Worm (Caenorhabditis elegans) whole organism, midembryonic: Measurements from ENCODE around the gene inx-8.

Experiments used
- T22C8.4 ChIP-seq: fragments of 200-800 bp; sonication (Bioruptor generic); IDR thresholded peaks from 2 replicates; pipeline ENCODE4 v1.3.6; 2022; ENCODE audit warnings: missing genetic modification characterization, missing compliant biosample characterization
- cog-1 ChIP-seq: sonication (generic microtip); optimal IDR thresholded peaks from 2 replicates; lab custom pipeline; 2016; ENCODE audit warnings: missing genetic modification characterization, missing compliant biosample characterization
- flt-1 ChIP-seq: fragments of 200-800 bp; sonication (Bioruptor generic); IDR thresholded peaks from 2 replicates; pipeline ENCODE4 v1.3.6; 2022; ENCODE audit warnings: missing genetic modification characterization, missing compliant biosample characterization
- klf-2 ChIP-seq: fragments of 200-800 bp; sonication (Bioruptor generic); conservative IDR thresholded peaks from 2 replicates; pipeline ENCODE4 v1.3.6; 2022; ENCODE audit warnings: missing genetic modification reagents, missing genetic modification characterization, missing compliant biosample characterization
- med-1 ChIP-seq: sonication (generic microtip); optimal IDR thresholded peaks from 2 replicates; lab custom pipeline; 2017; ENCODE audit warnings: missing genetic modification characterization, mild to moderate bottlenecking, missing compliant biosample characterization, antibody characterized with exemption, missing genetic modification reagents; ENCODE audit not compliant: insufficient read depth
- ref-1 ChIP-seq: fragments of 200-800 bp; sonication (Bioruptor generic); conservative IDR thresholded peaks from 2 replicates; pipeline ENCODE4 v1.3.6; 2022; ENCODE audit warnings: missing genetic modification reagents, missing genetic modification characterization, missing compliant biosample characterization
- tab-1 ChIP-seq: fragments of 200-800 bp; sonication (Bioruptor generic); IDR thresholded peaks from 2 replicates; pipeline ENCODE4 v1.3.6; 2022; ENCODE audit warnings: missing genetic modification characterization, missing compliant biosample characterization
- ztf-23 ChIP-seq: fragments of 200-800 bp; sonication (Bioruptor generic); IDR thresholded peaks from 2 replicates; pipeline ENCODE4 v1.3.6; 2022; ENCODE audit warnings: missing genetic modification reagents, missing genetic modification characterization, missing compliant biosample characterization
- ztf-29 ChIP-seq: fragments of 200-800 bp; sonication (Bioruptor generic); IDR thresholded peaks from 2 replicates; pipeline ENCODE4 v1.3.6; 2022; ENCODE audit warnings: missing genetic modification reagents, missing genetic modification characterization, missing compliant biosample characterization

Gene inx-8

DNA sequence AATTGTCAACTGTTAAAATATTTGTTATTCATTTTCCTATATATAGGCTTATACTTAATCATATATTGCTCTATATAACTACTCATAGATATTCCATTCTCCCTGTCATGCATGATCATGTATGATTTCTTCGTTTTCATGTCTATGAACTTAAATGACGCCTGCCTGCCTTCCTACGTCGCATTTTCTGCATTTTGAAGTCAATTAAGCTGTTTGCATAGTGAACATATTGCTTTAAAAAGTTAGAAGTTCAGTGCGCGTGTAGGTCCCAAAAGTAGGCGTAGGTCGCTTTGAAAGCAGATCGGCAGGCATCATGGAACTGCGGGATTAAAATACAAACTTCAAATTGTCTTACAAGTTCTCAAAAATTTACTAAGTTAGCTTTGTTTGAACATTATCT is 28.9 kb upstream of the inx-8 start:
- no peak for TF ChIP-seq T22C8.4 (GFP tag; lab: Robert Waterston, UW)
- no peak for TF ChIP-seq klf-2
- TF ChIP-seq ztf-29 (GFP tag; lab: Robert Waterston, UW), result no peak
- no peak for TF ChIP-seq ztf-23 (GFP tag; lab: Robert Waterston, UW)
- no peak for TF ChIP-seq flt-1 (GFP tag; lab: Robert Waterston, UW)
- no peak for TF ChIP-seq tab-1 (GFP tag; lab: Robert Waterston, UW)
- no peak for TF ChIP-seq ref-1 (GFP tag; lab: Robert Waterston, UW)
- no peak for TF ChIP-seq cog-1 (tag; lab: Kevin White, UChicago)
- no peak for TF ChIP-seq med-1 (GFP tag; lab: Kevin White, UChicago)

ce11 chrIV:11645354-11645753 is 28.3 kb upstream of the inx-8 start:
- TF ChIP-seq klf-2 (no peak), cog-1 (tag; lab: Kevin White, UChicago) (no peak), ref-1 (GFP tag; lab: Robert Waterston, UW) (no peak), med-1 (GFP tag; lab: Kevin White, UChicago) (no peak)

DNA sequence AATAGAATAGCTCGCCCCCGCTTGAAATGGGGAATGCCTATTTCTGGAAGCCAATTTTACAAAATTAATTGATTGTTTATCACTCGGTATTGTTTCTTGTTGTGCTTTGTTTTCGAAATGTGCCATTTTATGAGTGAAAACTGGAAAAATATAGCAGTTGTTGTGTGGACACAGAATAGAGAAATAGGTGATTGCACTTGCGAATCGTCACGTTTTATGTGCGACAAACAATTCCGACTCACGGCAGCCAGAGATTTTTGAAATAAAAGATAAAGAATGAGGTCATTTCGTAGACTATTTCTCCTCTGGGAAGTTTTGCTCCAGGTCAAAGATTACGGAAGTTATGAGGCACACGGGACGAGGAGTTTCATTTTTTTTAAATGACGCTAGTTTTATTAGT is 26.7 kb upstream of the inx-8 start:
- TF ChIP-seq med-1 (GFP tag; lab: Kevin White, UChicago), result no peak
- TF ChIP-seq ref-1 (GFP tag; lab: Robert Waterston, UW), result no peak
- no peak for TF ChIP-seq cog-1 (tag; lab: Kevin White, UChicago)
- TF ChIP-seq T22C8.4 (GFP tag; lab: Robert Waterston, UW), result no peak

- TF ChIP-seq klf-2 (no peak), T22C8.4 (GFP tag; lab: Robert Waterston, UW) (no peak), tab-1 (GFP tag; lab: Robert Waterston, UW) (no peak), ref-1 (GFP tag; lab: Robert Waterston, UW) (no peak), ztf-29 (GFP tag; lab: Robert Waterston, UW) (no peak), med-1 (GFP tag; lab: Kevin White, UChicago) (no peak), cog-1 (tag; lab: Kevin White, UChicago) (no peak), ztf-23 (GFP tag; lab: Robert Waterston, UW) (no peak), flt-1 (GFP tag; lab: Robert Waterston, UW) (no peak)
These were observed 24.6 kb upstream of the inx-8 start, which contains the start of gene ZK809.8 for ce11 chrIV:11649031-11649430. Gene ZK809.8, minus strand, starts transcription at chrIV:11649064.

DNA sequence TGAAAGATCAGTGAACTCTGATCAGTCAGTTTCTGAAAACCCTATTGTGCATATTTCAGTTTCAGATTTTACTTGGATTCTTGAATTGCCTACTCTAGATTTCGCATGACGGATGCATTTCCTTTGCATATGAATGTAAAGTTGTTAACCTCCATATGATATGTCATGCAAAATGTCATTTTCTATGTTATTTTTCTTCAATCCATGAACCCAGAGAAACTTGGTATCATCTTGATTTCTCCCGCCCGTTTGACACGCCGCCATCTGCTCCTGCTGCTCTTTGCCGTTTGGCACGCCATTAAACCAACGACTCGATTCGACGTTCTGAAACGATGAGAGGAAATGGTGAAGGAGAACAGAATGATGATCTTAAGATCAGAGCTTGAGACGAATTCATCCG is 23.3 kb upstream of the inx-8 start:
- TF ChIP-seq tab-1 (GFP tag; lab: Robert Waterston, UW), result no peak
- TF ChIP-seq ztf-29 (GFP tag; lab: Robert Waterston, UW), result no peak

DNA sequence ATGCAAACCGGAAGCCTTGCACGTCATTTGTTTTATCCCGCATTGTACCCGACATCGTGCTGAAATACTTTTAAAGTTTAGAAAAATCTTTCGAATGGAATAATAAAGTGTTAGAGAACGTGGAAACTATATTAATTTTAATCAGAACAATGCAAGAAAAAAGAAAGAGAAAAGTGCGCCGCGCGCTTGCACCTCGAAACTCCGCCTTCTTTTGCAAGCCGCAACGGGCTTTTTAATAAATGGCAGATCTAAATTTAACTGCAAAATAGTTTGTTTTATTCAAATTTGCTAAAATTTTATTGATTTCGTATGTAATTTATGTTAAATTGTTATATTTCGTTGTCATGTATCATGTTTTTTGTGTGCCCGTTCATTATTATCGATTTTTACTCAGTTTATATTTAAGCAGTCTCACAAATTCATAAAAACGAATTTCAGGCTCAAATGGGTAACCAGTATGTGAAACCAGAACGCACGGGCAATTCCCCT is 21.6 kb upstream of the inx-8 start, which contains the start of the genes acl-3 and ndub-6:
acl-3 (minus strand) TSS at position 59 of the 489 bp plus-strand sequence.
ndub-6 (plus strand) TSS at position 439 of the 489 bp plus-strand sequence.
- TF ChIP-seq ztf-29 (GFP tag; lab: Robert Waterston, UW), result peak; percentile 59; the same call in 1 of the 2 replicates
- TF ChIP-seq ztf-23 (GFP tag; lab: Robert Waterston, UW), result no peak

ce11 chrIV:11655370-11655769 is 18.3 kb upstream of the inx-8 start, which contains the start of gene ent-1:
Gene ent-1, minus strand, starts transcription at chrIV:11655470.
- TF ChIP-seq T22C8.4 (GFP tag; lab: Robert Waterston, UW) (no peak), ztf-23 (GFP tag; lab: Robert Waterston, UW) (no peak), med-1 (GFP tag; lab: Kevin White, UChicago) (no peak), ref-1 (GFP tag; lab: Robert Waterston, UW) (no peak), ztf-29 (GFP tag; lab: Robert Waterston, UW) (no peak), tab-1 (GFP tag; lab: Robert Waterston, UW) (no peak), cog-1 (tag; lab: Kevin White, UChicago) (no peak), flt-1 (GFP tag; lab: Robert Waterston, UW) (no peak), klf-2 (no peak)

DNA sequence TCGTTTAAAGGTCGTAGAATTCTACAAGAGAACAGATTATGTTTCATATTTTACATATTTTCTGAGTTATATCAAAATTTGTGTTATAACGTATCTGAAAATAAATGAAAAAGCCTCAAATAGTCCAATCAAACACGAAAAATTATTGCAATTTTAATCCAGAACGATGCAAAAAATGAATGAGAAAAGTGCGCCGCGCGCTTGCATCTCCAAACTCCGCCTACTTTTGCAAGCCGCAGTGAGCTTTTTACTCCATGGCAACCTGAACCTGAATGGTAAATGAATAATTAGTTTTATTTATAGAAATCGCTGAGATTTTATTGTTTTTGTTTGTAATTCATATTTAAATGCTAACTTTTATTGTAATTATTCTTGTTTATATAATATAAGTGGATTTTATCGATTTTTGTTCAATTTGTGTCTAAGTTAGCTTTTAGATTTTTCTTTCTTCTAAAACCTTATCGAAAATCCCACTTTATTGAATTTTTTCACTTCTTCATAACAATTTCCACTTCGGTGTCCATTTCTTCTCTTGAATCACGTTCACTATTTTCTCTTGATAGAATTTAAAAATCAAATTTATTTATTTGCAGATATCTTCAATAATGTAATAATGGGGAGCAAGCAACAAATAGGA is 17.4 kb upstream of the inx-8 start, which contains the start of gene ZK809.5:
ZK809.5 (plus strand) TSS at position 587 of the 637 bp plus-strand sequence.
- TF ChIP-seq klf-2, result no peak
- no peak for TF ChIP-seq ztf-23 (GFP tag; lab: Robert Waterston, UW)
- TF ChIP-seq med-1 (GFP tag; lab: Kevin White, UChicago), result no peak
- TF ChIP-seq flt-1 (GFP tag; lab: Robert Waterston, UW), result no peak
- TF ChIP-seq T22C8.4 (GFP tag; lab: Robert Waterston, UW), result no peak
- TF ChIP-seq cog-1 (tag; lab: Kevin White, UChicago), result no peak
- no peak for TF ChIP-seq ref-1 (GFP tag; lab: Robert Waterston, UW)
- no peak for TF ChIP-seq ztf-29 (GFP tag; lab: Robert Waterston, UW)
- no peak for TF ChIP-seq tab-1 (GFP tag; lab: Robert Waterston, UW)

- TF ChIP-seq flt-1 (GFP tag; lab: Robert Waterston, UW) (no peak), tab-1 (GFP tag; lab: Robert Waterston, UW) (no peak), ref-1 (GFP tag; lab: Robert Waterston, UW) (no peak), ztf-29 (GFP tag; lab: Robert Waterston, UW) (no peak), med-1 (GFP tag; lab: Kevin White, UChicago) (no peak), cog-1 (tag; lab: Kevin White, UChicago) (no peak), ztf-23 (GFP tag; lab: Robert Waterston, UW) (no peak), T22C8.4 (GFP tag; lab: Robert Waterston, UW) (no peak), klf-2 (no peak)
These were observed 13.8 kb upstream of the inx-8 start, which contains the start of gene ZK792.1 for ce11 chrIV:11659794-11660312. Gene ZK792.1, plus strand, starts transcription at chrIV:11659844.
